Comparison of ENCODE assay signal across 4 worm cellular contexts in genomic region chrIII:4426711-4427218, ce11.
TF ChIP-seq lines count a peak whose summit lies in the region.
"Not testable (repeated sequence)": the region's sequence is repeated elsewhere in the genome, so short reads cannot be mapped to it uniquely, and the experiment has no call there.

No protein-coding gene starts in this region.

TF ChIP-seq in whole organism, L2 larva, 48 proteins besides CTCF, POLR2A, EP300 and RAD21:
- TF ChIP-seq lsy-2 (tag; optimal IDR thresholded peaks at IDR 0.05; lab: Kevin White, UChicago), result peak; percentile 37 to 44
- TF ChIP-seq sma-9 (GFP tag; optimal IDR thresholded peaks at IDR 0.05; lab: Kevin White, UChicago), result peak; percentile 13
- not testable (repeated sequence) for TF ChIP-seq sma-9 (tag; optimal IDR thresholded peaks at IDR 0.05; lab: Kevin White, UChicago)
- TF ChIP-seq snpc-4 (tag; optimal IDR thresholded peaks at IDR 0.05; lab: Kevin White, UChicago), result peak; percentile 95

TF ChIP-seq in whole organism, L4 larva, 104 proteins besides CTCF, POLR2A, EP300 and RAD21 (continues in another document):
- TF ChIP-seq lin-29 (GFP tag; IDR thresholded peaks at IDR 0.05; lab: Robert Waterston, UW) (peak; percentile 46; the same call in 1 of the 2 replicates), Y75B8A.6 (GFP tag; IDR thresholded peaks at IDR 0.05; lab: Robert Waterston, UW) (peak; percentile 74; the same call in 1 of the 2 replicates), duxl-1 (tag; optimal IDR thresholded peaks at IDR 0.05; lab: Kevin White, UChicago; ENCODE audit: poor library complexity) (peak; percentile 29), hmg-1.1 (GFP tag; IDR thresholded peaks at IDR 0.05; lab: Robert Waterston, UW) (peak; percentile 87), mxl-2 (GFP tag; conservative IDR thresholded peaks at IDR 0.05; lab: Robert Waterston, UW) (0 out of 2 replicates have a peak, but pooled peaks have one; percentile 42), egl-43 (GFP tag; IDR thresholded peaks at IDR 0.05; lab: Robert Waterston, UW) (peak; percentile 93), dmd-9 (GFP tag; IDR thresholded peaks at IDR 0.05; lab: Robert Waterston, UW) (peak; percentile 69; the same call in 1 of the 2 replicates), lin-1 (GFP tag; IDR thresholded peaks at IDR 0.05; lab: Robert Waterston, UW) (peak; percentile 73; the same call in 1 of the 2 replicates), snpc-4 (tag; optimal IDR thresholded peaks at IDR 0.05; lab: Kevin White, UChicago) (peak; percentile 82), vab-7 (GFP tag; IDR thresholded peaks at IDR 0.05; lab: Robert Waterston, UW) (peak; percentile 89), zfp-3 (GFP tag; conservative IDR thresholded peaks at IDR 0.05; lab: Robert Waterston, UW) (peak; percentile 76), pha-4 (GFP tag; IDR thresholded peaks at IDR 0.05; lab: Robert Waterston, UW) (peak; percentile 90), saeg-2 (GFP tag; IDR thresholded peaks at IDR 0.05; lab: Robert Waterston, UW) (peak; percentile 69; the same call in 1 of the 2 replicates), php-3 (GFP tag; IDR thresholded peaks at IDR 0.05; lab: Robert Waterston, UW) (peak; percentile 79), mdt-29 (GFP tag; IDR thresholded peaks at IDR 0.05; lab: Robert Waterston, UW) (0 out of 2 replicates have a peak, but pooled peaks have one; percentile 31), Y48G9A.11 (GFP tag; IDR thresholded peaks at IDR 0.05; lab: Robert Waterston, UW) (peak; percentile 80), F26F4.8 (GFP tag; conservative IDR thresholded peaks at IDR 0.05; lab: Robert Waterston, UW) (peak; percentile 81), dmd-6 (GFP tag; IDR thresholded peaks at IDR 0.05; lab: Robert Waterston, UW) (peak; percentile 75), lim-7 (GFP tag; IDR thresholded peaks at IDR 0.05; lab: Robert Waterston, UW) (peak; percentile 88), dmd-8 (GFP tag; IDR thresholded peaks at IDR 0.05; lab: Robert Waterston, UW) (peak; percentile 72), daf-19 (GFP tag; conservative IDR thresholded peaks at IDR 0.05; lab: Robert Waterston, UW) (peak; percentile 87), T26A8.4 (GFP tag; IDR thresholded peaks at IDR 0.05; lab: Robert Waterston, UW) (peak; percentile 83), arid-1 (GFP tag; conservative IDR thresholded peaks at IDR 0.05; lab: Robert Waterston, UW) (peak; percentile 92), madf-9 (GFP tag; conservative IDR thresholded peaks at IDR 0.05; lab: Robert Waterston, UW) (peak; percentile 85), mes-2 (tag; optimal IDR thresholded peaks at IDR 0.05; lab: Kevin White, UChicago; ENCODE audit: poor library complexity, severe bottlenecking) (peak; percentile 48)
- not testable (repeated sequence) for TF ChIP-seq pha-4 (tag; optimal IDR thresholded peaks at IDR 0.05; lab: Kevin White, UChicago)

TF ChIP-seq in whole organism, late embryonic, 69 proteins besides CTCF, POLR2A, EP300 and RAD21 (continues in another document):
- TF ChIP-seq npax-4 (tag; optimal IDR thresholded peaks at IDR 0.05; lab: Kevin White, UChicago) (peak; percentile 48), ceh-14 (tag; optimal IDR thresholded peaks at IDR 0.05; lab: Kevin White, UChicago) (peak; percentile 43), ceh-45 (GFP tag; IDR thresholded peaks at IDR 0.05; lab: Robert Waterston, UW) (peak; percentile 82), ztf-16 (tag; optimal IDR thresholded peaks at IDR 0.05; lab: Kevin White, UChicago) (peak; percentile 17), ref-2 (tag; optimal IDR thresholded peaks at IDR 0.05; lab: Kevin White, UChicago) (peak; percentile 44), hlh-15 (tag; optimal IDR thresholded peaks at IDR 0.05; lab: Kevin White, UChicago) (peak; percentile 32), sox-4 (tag; optimal IDR thresholded peaks at IDR 0.05; lab: Kevin White, UChicago) (peak; percentile 59), K02D7.2 (tag; optimal IDR thresholded peaks at IDR 0.05; lab: Kevin White, UChicago) (peak; percentile 58), C08G9.2 (tag; optimal IDR thresholded peaks at IDR 0.05; lab: Kevin White, UChicago) (peak; percentile 24), pha-2 (tag; optimal IDR thresholded peaks at IDR 0.05; lab: Kevin White, UChicago) (peak; percentile 64), fax-1 (tag; optimal IDR thresholded peaks at IDR 0.05; lab: Kevin White, UChicago) (peak; percentile 5), syd-9 (tag; optimal IDR thresholded peaks at IDR 0.05; lab: Kevin White, UChicago) (peak; percentile 22), fkh-6 (tag; optimal IDR thresholded peaks at IDR 0.05; lab: Kevin White, UChicago) (peak; percentile 62), ceh-2 (tag; optimal IDR thresholded peaks at IDR 0.05; lab: Kevin White, UChicago) (peak; percentile 63), elt-2 (tag; optimal IDR thresholded peaks at IDR 0.05; lab: Kevin White, UChicago) (peak; percentile 57), ceh-24 (tag; optimal IDR thresholded peaks at IDR 0.05; lab: Kevin White, UChicago) (peak; percentile 40), madf-2 (tag; optimal IDR thresholded peaks at IDR 0.05; lab: Kevin White, UChicago) (peak; percentile 33), unc-3 (GFP tag; conservative IDR thresholded peaks at IDR 0.05; lab: Robert Waterston, UW) (peak; percentile 80), unc-3 (tag; optimal IDR thresholded peaks at IDR 0.05; lab: Kevin White, UChicago) (peak; percentile 17), hlh-6 (tag; optimal IDR thresholded peaks at IDR 0.05; lab: Kevin White, UChicago) (peak; percentile 67), zip-5 (tag; optimal IDR thresholded peaks at IDR 0.05; lab: Kevin White, UChicago) (peak; percentile 40), ceh-34 (tag; optimal IDR thresholded peaks at IDR 0.05; lab: Kevin White, UChicago) (peak; percentile 32), sdc-2 (tag; optimal IDR thresholded peaks at IDR 0.05; lab: Kevin White, UChicago) (peak; percentile 40), Y22D7AL.16 (tag; optimal IDR thresholded peaks at IDR 0.05; lab: Kevin White, UChicago) (peak; percentile 35), ceh-6 (GFP tag; optimal IDR thresholded peaks at IDR 0.05; lab: Kevin White, UChicago) (peak; percentile 42), tbx-2 (tag; optimal IDR thresholded peaks at IDR 0.05; lab: Kevin White, UChicago) (peak; percentile 7), che-1 (tag; optimal IDR thresholded peaks at IDR 0.05; lab: Kevin White, UChicago) (peak; percentile 73), pat-9 (tag; optimal IDR thresholded peaks at IDR 0.05; lab: Kevin White, UChicago) (peak; percentile 66), C38D4.7 (GFP tag; optimal IDR thresholded peaks at IDR 0.05; lab: Kevin White, UChicago) (peak; percentile 70), nhr-232 (tag; optimal IDR thresholded peaks at IDR 0.05; lab: Kevin White, UChicago) (peak; percentile 53), ceh-19 (GFP tag; optimal IDR thresholded peaks at IDR 0.05; lab: Kevin White, UChicago) (peak; percentile 63)

TF ChIP-seq in whole organism, mixed stage, embryonic, 35 proteins besides CTCF, POLR2A, EP300 and RAD21:
- TF ChIP-seq lin-32 (GFP tag; optimal IDR thresholded peaks at IDR 0.05; lab: Kevin White, UChicago), result peak; percentile 62
- TF ChIP-seq bed-3 (GFP tag; optimal IDR thresholded peaks at IDR 0.05; lab: Kevin White, UChicago), result peak; percentile 52
- peak; percentile 70 for TF ChIP-seq ceh-43 (GFP tag; optimal IDR thresholded peaks at IDR 0.05; lab: Kevin White, UChicago)
- TF ChIP-seq tbx-8 (GFP tag; optimal IDR thresholded peaks at IDR 0.05; lab: Kevin White, UChicago), result peak; percentile 42
- peak; percentile 79 for TF ChIP-seq mls-2 (tag; optimal IDR thresholded peaks at IDR 0.05; lab: Kevin White, UChicago)
- TF ChIP-seq M03D4.4 (tag; optimal IDR thresholded peaks at IDR 0.05; lab: Kevin White, UChicago), result peak; percentile 62
- TF ChIP-seq drap-1 (GFP tag; optimal IDR thresholded peaks at IDR 0.05; lab: Kevin White, UChicago), result peak; percentile 73
- TF ChIP-seq sem-2 (GFP tag; optimal IDR thresholded peaks at IDR 0.05; lab: Kevin White, UChicago), result peak; percentile 59
- peak; percentile 84 for TF ChIP-seq ceh-83 (GFP tag; optimal IDR thresholded peaks at IDR 0.05; lab: Kevin White, UChicago)
- peak; percentile 60 for TF ChIP-seq unc-120 (tag; optimal IDR thresholded peaks at IDR 0.05; lab: Kevin White, UChicago; ENCODE audit: poor library complexity, severe bottlenecking)
- peak; percentile 75 for TF ChIP-seq cnd-1 (tag; optimal IDR thresholded peaks at IDR 0.05; lab: Kevin White, UChicago)
- peak; percentile 28 for TF ChIP-seq flh-1 (GFP tag; optimal IDR thresholded peaks at IDR 0.05; lab: Kevin White, UChicago)
- TF ChIP-seq sptf-1 (tag; optimal IDR thresholded peaks at IDR 0.05; lab: Kevin White, UChicago), result peak; percentile 82
TF ChIP-seq in whole organism, mixed stage, embryonic: peak in this region for 13; not testable (repeated sequence) for 22.
